In the genomic region with DNA sequence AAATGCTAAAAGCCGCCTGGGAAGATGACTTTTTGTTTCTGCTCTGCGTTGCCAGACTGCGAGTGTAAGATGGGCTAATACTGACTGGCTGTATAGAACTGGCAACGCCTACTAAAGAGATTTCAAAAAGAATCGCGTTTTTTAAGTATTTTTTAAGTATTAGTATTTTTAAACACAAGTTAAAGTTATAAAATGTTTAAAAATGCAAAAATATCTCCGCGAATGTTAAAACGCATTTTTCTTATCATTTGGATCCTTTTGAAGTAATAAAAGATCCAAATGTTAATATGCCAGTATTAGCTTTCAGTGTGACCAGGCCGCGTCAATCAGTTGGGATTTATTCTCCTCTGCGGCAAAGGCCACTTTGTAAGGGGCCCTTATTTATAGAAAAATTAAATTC, we compare ENCODE assay signal across 1 fruit fly cellular context.
TF ChIP-seq lines count a peak whose summit lies in the region.

TSS of gene Prosbeta3 (minus strand) at position 98 of the 400 bp plus-strand sequence.
TSS of gene Iru (plus strand) at position 328 of the 400 bp plus-strand sequence.

TF ChIP-seq in whole organism, embryonic, 481 proteins besides CTCF, POLR2A, EP300 and RAD21 (continued from another document):
- TF ChIP-seq nom (GFP tag; optimal IDR thresholded peaks at IDR 0.05; lab: Kevin White, UChicago) (no peak), tna (GFP tag; IDR thresholded peaks at IDR 0.05; lab: Robert Waterston, UW; ENCODE audit: partially characterized antibody) (no peak), Stat92E (GFP tag; optimal IDR thresholded peaks at IDR 0.05; lab: Kevin White, UChicago) (peak in 1 of 3 experiments; percentile 13), CG10267 (tag; optimal IDR thresholded peaks at IDR 0.05; lab: Kevin White, UChicago) (peak; percentile 40), ato (GFP tag; IDR thresholded peaks at IDR 0.05; lab: Robert Waterston, UW; ENCODE audit: partially characterized antibody) (no peak), tin (GFP tag; optimal IDR thresholded peaks at IDR 0.05; lab: Kevin White, UChicago) (no peak), Spps (tag; optimal IDR thresholded peaks at IDR 0.05; lab: Kevin White, UChicago) (no peak), gem (tag; optimal IDR thresholded peaks at IDR 0.05; lab: Kevin White, UChicago) (no peak), CG2116 (GFP tag; optimal IDR thresholded peaks at IDR 0.05; lab: Kevin White, UChicago) (peak; percentile 27), lola (GFP tag; optimal IDR thresholded peaks at IDR 0.05; lab: Kevin White, UChicago) (no peak), Elba2 (GFP tag; optimal IDR thresholded peaks at IDR 0.05; lab: Kevin White, UChicago) (peak; percentile 61), grau (tag; optimal IDR thresholded peaks at IDR 0.05; lab: Kevin White, UChicago) (peak; percentile 8), CG6689 (GFP tag; IDR thresholded peaks at IDR 0.05; lab: Robert Waterston, UW) (no peak), CG3847 (GFP tag; IDR thresholded peaks at IDR 0.05; lab: Robert Waterston, UW) (peak; percentile 48; the same call in 1 of the 2 replicates), trh (GFP tag; optimal IDR thresholded peaks at IDR 0.05; lab: Kevin White, UChicago) (no peak), ase (GFP tag; IDR thresholded peaks at IDR 0.05; lab: Robert Waterston, UW) (no peak), Awh (GFP tag; IDR thresholded peaks at IDR 0.05; lab: Robert Waterston, UW) (no peak), sug (tag; optimal IDR thresholded peaks at IDR 0.05; lab: Kevin White, UChicago) (peak; percentile 35), Sry-δ (GFP tag; optimal IDR thresholded peaks at IDR 0.05; lab: Kevin White, UChicago) (peak; percentile 24), luna (GFP tag; optimal IDR thresholded peaks at IDR 0.05; lab: Kevin White, UChicago) (no peak), trem (tag; optimal IDR thresholded peaks at IDR 0.05; lab: Kevin White, UChicago) (peak; percentile 78), sens (GFP tag; lab: Kevin White, UChicago) (peak; percentile 86), mld (GFP tag; IDR thresholded peaks at IDR 0.05; lab: Robert Waterston, UW; ENCODE audit: partially characterized antibody) (no peak), chm (GFP tag; IDR thresholded peaks at IDR 0.05; lab: Robert Waterston, UW) (no peak), kay (GFP tag; optimal IDR thresholded peaks at IDR 0.05; lab: Kevin White, UChicago) (peak; percentile 10), klu (GFP tag; IDR thresholded peaks at IDR 0.05; lab: Robert Waterston, UW) (no peak), gce (GFP tag; IDR thresholded peaks at IDR 0.05; lab: Robert Waterston, UW) (no peak), CG6791 (GFP tag; IDR thresholded peaks at IDR 0.05; lab: Robert Waterston, UW; ENCODE audit: partially characterized antibody) (no peak), E2f2 (GFP tag; IDR thresholded peaks at IDR 0.05; lab: Robert Waterston, UW) (peak; percentile 66), Xbp1 (GFP tag; optimal IDR thresholded peaks at IDR 0.05; lab: Kevin White, UChicago) (no peak), CG12769 (tag; optimal IDR thresholded peaks at IDR 0.05; lab: Kevin White, UChicago) (no peak), Scr (GFP tag; IDR thresholded peaks at IDR 0.05; lab: Robert Waterston, UW; ENCODE audit: partially characterized antibody) (0 out of 2 replicates have a peak, but pooled peaks have one; percentile 7), CG11695 (GFP tag; IDR thresholded peaks at IDR 0.05; lab: Robert Waterston, UW) (no peak), Fer2 (tag; optimal IDR thresholded peaks at IDR 0.05; lab: Kevin White, UChicago) (no peak), Nf-YA (GFP tag; IDR thresholded peaks at IDR 0.05; lab: Robert Waterston, UW) (no peak), Dfd (GFP tag; optimal IDR thresholded peaks at IDR 0.05; lab: Kevin White, UChicago) (no peak), crp (GFP tag; optimal IDR thresholded peaks at IDR 0.05; lab: Kevin White, UChicago) (peak in 1 of 2 experiments; percentile 34), nmo (GFP tag; optimal IDR thresholded peaks at IDR 0.05; lab: Kevin White, UChicago) (peak; percentile 66), CG9797 (GFP tag; optimal IDR thresholded peaks at IDR 0.05; lab: Kevin White, UChicago) (peak; percentile 91), CG10366 (GFP tag; IDR thresholded peaks at IDR 0.05; lab: Robert Waterston, UW) (no peak), NfI (GFP tag; optimal IDR thresholded peaks at IDR 0.05; lab: Kevin White, UChicago) (no peak), CG6854 (GFP tag; optimal IDR thresholded peaks at IDR 0.05; lab: Kevin White, UChicago) (no peak), CG15479 (GFP tag; optimal IDR thresholded peaks at IDR 0.05; lab: Kevin White, UChicago) (no peak), CG34376 (GFP tag; optimal IDR thresholded peaks at IDR 0.05; lab: Kevin White, UChicago) (no peak), Gug (GFP tag; IDR thresholded peaks at IDR 0.05; lab: Robert Waterston, UW) (no peak), CG8290 (GFP tag; optimal IDR thresholded peaks at IDR 0.05; lab: Kevin White, UChicago) (peak; percentile 12), CG8290 (tag; optimal IDR thresholded peaks at IDR 0.05; lab: Kevin White, UChicago) (no peak), MBD-R2 (GFP tag; IDR thresholded peaks at IDR 0.05; lab: Robert Waterston, UW) (peak; percentile 75), Rx (GFP tag; IDR thresholded peaks at IDR 0.05; lab: Robert Waterston, UW) (no peak), CG14710 (tag; optimal IDR thresholded peaks at IDR 0.05; lab: Kevin White, UChicago) (peak; percentile 68), Ptx1 (GFP tag; IDR thresholded peaks at IDR 0.05; lab: Robert Waterston, UW) (no peak), CG43689 (GFP tag; IDR thresholded peaks at IDR 0.05; lab: Robert Waterston, UW) (no peak), CG33213 (GFP tag; optimal IDR thresholded peaks at IDR 0.05; lab: Kevin White, UChicago) (peak; percentile 61), unc-4 (GFP tag; IDR thresholded peaks at IDR 0.05; lab: Robert Waterston, UW; ENCODE audit: partially characterized antibody) (0 out of 2 replicates have a peak, but pooled peaks have one; percentile 28), z (GFP tag; IDR thresholded peaks at IDR 0.05; lab: Robert Waterston, UW) (no peak), H2.0 (GFP tag; IDR thresholded peaks at IDR 0.05; lab: Robert Waterston, UW) (no peak), HmgZ (tag; optimal IDR thresholded peaks at IDR 0.05; lab: Kevin White, UChicago) (peak; percentile 59)
